Fruit fly (Drosophila melanogaster): ENCODE data around the gene Tpt.

Gene Tpt

dm6 chr3L:8405123-8405522 lies at the start of gene Tpt, which contains the start of the genes mkg-p and CG13667 (continued):
- TF ChIP-seq Deaf1 (tag; optimal IDR thresholded peaks at IDR 0.05) (no peak), nmo (GFP tag; optimal IDR thresholded peaks at IDR 0.05) (peak; percentile 53), pros (GFP tag; optimal IDR thresholded peaks at IDR 0.05) (no peak), fu2 (GFP tag; optimal IDR thresholded peaks at IDR 0.05) (no peak), tna (GFP tag; IDR thresholded peaks at IDR 0.05; ENCODE audit: partially characterized antibody) (no peak; the same call in 1 of the 2 replicates), Nf-YB (GFP tag; optimal IDR thresholded peaks at IDR 0.05) (peak; percentile 7), CG11560 (tag; IDR thresholded peaks at IDR 0.05) (peak; percentile 72; the same call in 1 of the 3 replicates), CG10321 (GFP tag; IDR thresholded peaks at IDR 0.05) (no peak), TFAM (GFP tag; optimal IDR thresholded peaks at IDR 0.05) (no peak), CG17912 (GFP tag; optimal IDR thresholded peaks at IDR 0.05) (no peak), ash1 (GFP tag; optimal IDR thresholded peaks at IDR 0.05) (no peak), Tbp (GFP tag; optimal IDR thresholded peaks at IDR 0.05) (no peak), mirr (GFP tag; optimal IDR thresholded peaks at IDR 0.05) (no peak), CG1832 (GFP tag; optimal IDR thresholded peaks at IDR 0.05) (no peak), salm (tag; optimal IDR thresholded peaks at IDR 0.05) (no peak), CG30403 (GFP tag; optimal IDR thresholded peaks at IDR 0.05) (no peak), ssp (GFP tag; IDR thresholded peaks at IDR 0.05) (no peak), CG12219 (GFP tag; optimal IDR thresholded peaks at IDR 0.05) (no peak), lbe (GFP tag; optimal IDR thresholded peaks at IDR 0.05) (no peak), NC2α (GFP tag; optimal IDR thresholded peaks at IDR 0.05) (no peak), sr (GFP tag; IDR thresholded peaks at IDR 0.05) (no peak), CG10654 (GFP tag; optimal IDR thresholded peaks at IDR 0.05) (no peak), NC2β (GFP tag; optimal IDR thresholded peaks at IDR 0.05) (peak; percentile 54), mam (GFP tag; optimal IDR thresholded peaks at IDR 0.05) (peak; percentile 21), CG34224 (GFP tag; IDR thresholded peaks at IDR 0.05; ENCODE audit: partially characterized antibody) (peak; percentile 81), lilli (GFP tag; optimal IDR thresholded peaks at IDR 0.05) (no peak), E2f1 (GFP tag; IDR thresholded peaks at IDR 0.05) (no peak), dysf (GFP tag; IDR thresholded peaks at IDR 0.05) (no peak), CG8281 (tag; optimal IDR thresholded peaks at IDR 0.05) (no peak), tgo (GFP tag; IDR thresholded peaks at IDR 0.05) (no peak), gce (GFP tag; IDR thresholded peaks at IDR 0.05) (no peak), CG11456 (GFP tag; IDR thresholded peaks at IDR 0.05) (no peak), CG8359 (GFP tag; optimal IDR thresholded peaks at IDR 0.05; ENCODE audit: borderline replicate concordance) (no peak), CG12744 (GFP tag; optimal IDR thresholded peaks at IDR 0.05) (peak; percentile 14), hbn (GFP tag; IDR thresholded peaks at IDR 0.05; ENCODE audit: partially characterized antibody) (peak; percentile 81), CG17612 (GFP tag; IDR thresholded peaks at IDR 0.05) (no peak), CG10274 (GFP tag; optimal IDR thresholded peaks at IDR 0.05) (no peak), CG9215 (GFP tag; IDR thresholded peaks at IDR 0.05) (no peak), chn (GFP tag; optimal IDR thresholded peaks at IDR 0.05) (no peak), Fer3 (tag; optimal IDR thresholded peaks at IDR 0.05) (no peak), CG12659 (GFP tag; optimal IDR thresholded peaks at IDR 0.05) (peak; percentile 82), ranshi (GFP tag; IDR thresholded peaks at IDR 0.05) (no peak), eve (GFP tag; optimal IDR thresholded peaks at IDR 0.05) (no peak), CkIIα-i1 (GFP tag; IDR thresholded peaks at IDR 0.05) (no peak), HLH54F (GFP tag; optimal IDR thresholded peaks at IDR 0.05) (peak; percentile 17), grn (GFP tag; optimal IDR thresholded peaks at IDR 0.05) (no peak), CrebB (tag; optimal IDR thresholded peaks at IDR 0.05) (no peak), Stat92E (GFP tag; optimal IDR thresholded peaks at IDR 0.05) (no peak), CG18011 (GFP tag; optimal IDR thresholded peaks at IDR 0.05) (no peak), ATbp (GFP tag; optimal IDR thresholded peaks at IDR 0.05) (no peak), Mad (GFP tag; optimal IDR thresholded peaks at IDR 0.05) (no peak)

Measured in whole organism, embryonic.